Worm (Caenorhabditis elegans) whole organism, early embryonic: ENCODE measurements around the gene cutl-5.
A peak's percentile ranks its signal among the peaks of the same experiment; 100 is the strongest.

Experiments
- B0310.2 ChIP-seq: sonication (generic microtip); optimal IDR thresholded peaks from 2 replicates; lab custom pipeline; 2016; ENCODE audit warnings: mild to moderate bottlenecking, missing genetic modification characterization, missing compliant biosample characterization
- F13C5.2 ChIP-seq: sonication (generic microtip); optimal IDR thresholded peaks from 2 replicates; lab custom pipeline; 2017; ENCODE audit warnings: mild to moderate bottlenecking, missing genetic modification characterization, inconsistent platforms, missing compliant biosample characterization
- aly-1 ChIP-seq: sonication (generic microtip); optimal IDR thresholded peaks from 2 replicates; lab custom pipeline; 2016; ENCODE audit warnings: missing genetic modification characterization, missing compliant biosample characterization
- ama-1 ChIP-seq: fragments of 150-350 bp; optimal IDR thresholded peaks from 2 replicates; lab custom pipeline; 2014
- ceh-13 ChIP-seq: fragments of 200-800 bp; sonication (Bioruptor generic); optimal IDR thresholded peaks from 2 replicates; lab custom pipeline; 2018; ENCODE audit warnings: mild to moderate bottlenecking, missing genetic modification characterization, missing compliant biosample characterization
- ceh-36 ChIP-seq: sonication (generic microtip); optimal IDR thresholded peaks from 2 replicates; lab custom pipeline; 2016; ENCODE audit warnings: missing genetic modification characterization, inconsistent platforms, missing compliant biosample characterization
- ets-7 ChIP-seq: sonication (generic microtip); optimal IDR thresholded peaks from 2 replicates; lab custom pipeline; 2016; ENCODE audit warnings: missing genotype, missing genetic modification characterization, missing compliant biosample characterization
- flt-1 ChIP-seq: fragments of 200-800 bp; sonication (Bioruptor generic); IDR thresholded peaks from 2 replicates; pipeline ENCODE4 v1.3.6; 2022; ENCODE audit warnings: missing genetic modification characterization, missing compliant biosample characterization
- hmbx-1 ChIP-seq: sonication (generic microtip); optimal IDR thresholded peaks from 2 replicates; lab custom pipeline; 2016; ENCODE audit warnings: mild to moderate bottlenecking, missing genetic modification characterization, missing compliant biosample characterization
- hmg-4 ChIP-seq: fragments of 200-800 bp; sonication (Bioruptor generic); optimal IDR thresholded peaks from 2 replicates; lab custom pipeline; 2018; ENCODE audit warnings: mild to moderate bottlenecking, missing genetic modification characterization, missing compliant biosample characterization
- hnd-1 ChIP-seq: sonication (generic microtip); optimal IDR thresholded peaks from 2 replicates; lab custom pipeline; 2016; ENCODE audit warnings: missing genetic modification characterization, missing compliant biosample characterization
- pes-1 ChIP-seq: fragments of 200-800 bp; sonication (Bioruptor generic); IDR thresholded peaks from 2 replicates; pipeline ENCODE4 v1.3.6; 2022; ENCODE audit warnings: missing genetic modification reagents, missing genetic modification characterization, missing compliant biosample characterization
- scrt-1 ChIP-seq: fragments of 200-800 bp; sonication (Bioruptor generic); IDR thresholded peaks from 2 replicates; pipeline ENCODE4 v1.3.6; 2022; ENCODE audit warnings: missing genetic modification characterization, missing compliant biosample characterization
- sea-1 ChIP-seq: fragments of 200-800 bp; sonication (Bioruptor generic); conservative IDR thresholded peaks from 2 replicates; pipeline ENCODE4 v1.3.6; 2022; ENCODE audit warnings: missing genetic modification characterization, missing compliant biosample characterization
- tbx-11 ChIP-seq: fragments of 200-800 bp; sonication (Bioruptor generic); IDR thresholded peaks from 2 replicates; pipeline ENCODE4 v1.3.6; 2022; ENCODE audit warnings: missing genetic modification characterization, missing compliant biosample characterization
- tbx-37 ChIP-seq: fragments of 200-800 bp; sonication (Bioruptor generic); conservative IDR thresholded peaks from 2 replicates; pipeline ENCODE4 v1.3.6; 2022; ENCODE audit warnings: missing genetic modification reagents, missing genetic modification characterization, missing compliant biosample characterization
- tra-4 ChIP-seq: sonication (generic microtip); optimal IDR thresholded peaks from 2 replicates; lab custom pipeline; 2017; ENCODE audit warnings: missing genetic modification characterization, missing compliant biosample characterization

The cutl-5 gene

DNA sequence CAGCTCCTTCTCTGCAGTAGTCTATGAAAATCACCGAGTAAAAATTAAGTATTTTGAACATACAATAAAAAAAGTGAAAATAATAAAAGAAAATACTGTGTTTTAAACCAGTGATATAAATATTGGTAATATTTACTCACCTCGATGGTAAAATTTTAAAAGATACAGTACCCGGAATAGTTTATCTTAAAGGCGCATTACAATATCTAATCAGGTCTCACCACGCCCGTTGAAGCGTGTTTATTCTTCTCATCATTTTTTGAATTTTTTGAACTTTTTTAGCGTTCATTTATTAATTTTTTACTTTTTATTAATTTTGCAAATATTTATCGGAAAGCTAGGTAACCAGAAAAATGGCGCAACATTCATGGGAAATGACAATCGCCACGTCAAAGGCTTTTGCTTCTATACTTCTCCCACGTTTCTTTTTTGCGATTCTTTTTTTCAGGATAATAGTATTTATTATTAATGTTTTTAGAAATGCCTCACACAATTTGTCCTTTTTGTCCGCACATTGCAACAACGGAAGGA is 6.1 kb upstream of the cutl-5 start, which contains the start of gene F10E7.2:
Gene F10E7.2, plus strand, starts transcription at position 481 of the 531 bp plus-strand sequence.
- TF ChIP-seq tbx-37 (GFP tag; lab: Robert Waterston, UW) (no peak), ets-7 (tag; lab: Kevin White, UChicago) (no peak), ceh-36 (tag; lab: Kevin White, UChicago) (no peak), F13C5.2 (tag; lab: Kevin White, UChicago) (no peak), ceh-13 (GFP tag; lab: Kevin White, UChicago) (no peak), scrt-1 (no peak), pes-1 (GFP tag; lab: Robert Waterston, UW) (no peak), aly-1 (tag; lab: Kevin White, UChicago) (no peak), hmbx-1 (tag; lab: Kevin White, UChicago) (no peak), hmg-4 (no peak), tbx-11 (GFP tag; lab: Robert Waterston, UW) (no peak), flt-1 (GFP tag; lab: Robert Waterston, UW) (no peak), tra-4 (no peak), B0310.2 (tag; lab: Kevin White, UChicago) (no peak), hnd-1 (no peak), sea-1 (GFP tag; lab: Robert Waterston, UW) (no peak), ama-1 (no peak)

DNA sequence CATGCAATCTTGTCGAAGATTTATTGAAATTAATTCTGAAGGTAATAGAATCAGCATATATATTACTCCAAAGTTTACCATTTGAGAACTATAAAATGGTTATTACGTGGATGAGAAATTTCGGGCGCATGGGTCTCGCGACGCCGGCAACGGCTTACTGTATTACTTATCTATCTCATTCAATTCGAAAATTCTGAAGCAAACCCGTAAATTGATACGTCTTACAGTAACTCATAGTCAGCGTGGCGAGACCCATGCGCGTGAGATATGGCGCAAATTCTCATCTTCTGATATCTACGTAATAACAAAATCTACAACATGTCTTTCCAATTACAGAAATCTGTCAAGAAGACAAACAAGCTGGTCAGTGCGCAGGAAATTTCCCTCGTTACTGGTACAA is 3.8 kb upstream of the cutl-5 start:
- TF ChIP-seq flt-1 (GFP tag; lab: Robert Waterston, UW) (no peak), F13C5.2 (tag; lab: Kevin White, UChicago) (no peak), sea-1 (GFP tag; lab: Robert Waterston, UW) (no peak), ama-1 (no peak), B0310.2 (tag; lab: Kevin White, UChicago) (no peak)

ce11 chrII:7116350-7116749 is 644 bp upstream of the cutl-5 start, which contains the start of gene spon-1:
spon-1 (plus strand) TSS chrII:7116557.
- TF ChIP-seq F13C5.2 (tag; lab: Kevin White, UChicago) (no peak), sea-1 (GFP tag; lab: Robert Waterston, UW) (no peak), tra-4 (no peak), B0310.2 (tag; lab: Kevin White, UChicago) (no peak), ama-1 (no peak), scrt-1 (no peak), tbx-11 (GFP tag; lab: Robert Waterston, UW) (no peak), ceh-36 (tag; lab: Kevin White, UChicago) (no peak), pes-1 (GFP tag; lab: Robert Waterston, UW) (no peak), aly-1 (tag; lab: Kevin White, UChicago) (no peak), ceh-13 (GFP tag; lab: Kevin White, UChicago) (no peak), flt-1 (GFP tag; lab: Robert Waterston, UW) (no peak), hnd-1 (no peak)

DNA sequence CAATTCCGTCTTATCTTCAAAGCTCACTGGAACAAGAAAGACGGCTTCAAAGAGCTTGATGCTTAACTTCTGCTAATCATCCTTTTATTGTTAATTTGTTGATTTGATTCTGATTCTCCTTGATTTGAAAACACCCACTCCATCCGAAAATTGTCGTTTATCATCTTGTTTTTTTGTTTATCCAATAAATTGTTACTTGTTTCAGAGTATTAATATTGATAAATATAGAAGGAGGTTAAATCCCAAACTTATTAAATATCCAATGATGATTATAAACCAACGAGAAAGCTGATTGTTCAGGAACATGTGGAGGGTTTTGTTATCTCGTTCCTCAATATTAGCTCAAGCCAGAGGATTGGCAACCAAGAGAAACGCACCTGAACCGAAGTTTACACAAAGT is 2.9 kb downstream of the cutl-5 start, which contains the start of gene F10E7.6:
Gene F10E7.6, plus strand, starts transcription at position 301 of the 400 bp plus-strand sequence.
- TF ChIP-seq tra-4: no peak
- TF ChIP-seq tbx-11 (GFP tag; lab: Robert Waterston, UW): no peak
- TF ChIP-seq flt-1 (GFP tag; lab: Robert Waterston, UW): no peak
- no peak for TF ChIP-seq sea-1 (GFP tag; lab: Robert Waterston, UW)
- TF ChIP-seq hmbx-1 (tag; lab: Kevin White, UChicago): no peak
- TF ChIP-seq ceh-36 (tag; lab: Kevin White, UChicago): no peak

- TF ChIP-seq F13C5.2 (tag; lab: Kevin White, UChicago) (peak; percentile 68), hmg-4 (no peak)
These were observed 4.1 kb downstream of the cutl-5 start, which contains the start of gene F10E7.5 for ce11 chrII:7111657-7112049. F10E7.5 (plus strand) TSS chrII:7111978.

ce11 chrII:7111012-7111656 is 4.6 kb downstream of the cutl-5 start:
- TF ChIP-seq scrt-1 (no peak), tra-4 (no peak)

- no peak for TF ChIP-seq aly-1 (tag; lab: Kevin White, UChicago)
- no peak for TF ChIP-seq ama-1
- TF ChIP-seq sea-1 (GFP tag; lab: Robert Waterston, UW): no peak
- TF ChIP-seq F13C5.2 (tag; lab: Kevin White, UChicago): no peak
- TF ChIP-seq ceh-36 (tag; lab: Kevin White, UChicago): no peak
- TF ChIP-seq pes-1 (GFP tag; lab: Robert Waterston, UW): no peak
- no peak for TF ChIP-seq scrt-1
- TF ChIP-seq tbx-37 (GFP tag; lab: Robert Waterston, UW): no peak
- TF ChIP-seq hmbx-1 (tag; lab: Kevin White, UChicago): no peak
- no peak for TF ChIP-seq hmg-4
- TF ChIP-seq hnd-1: no peak
- no peak for TF ChIP-seq ceh-13 (GFP tag; lab: Kevin White, UChicago)
- TF ChIP-seq ets-7 (tag; lab: Kevin White, UChicago): no peak
- no peak for TF ChIP-seq tra-4
- TF ChIP-seq flt-1 (GFP tag; lab: Robert Waterston, UW): no peak
- no peak for TF ChIP-seq tbx-11 (GFP tag; lab: Robert Waterston, UW)
These were observed 5.8 kb downstream of the cutl-5 start, which contains the start of gene F10E7.9 for ce11 chrII:7109956-7110355. F10E7.9 (minus strand) TSS chrII:7110056.

DNA sequence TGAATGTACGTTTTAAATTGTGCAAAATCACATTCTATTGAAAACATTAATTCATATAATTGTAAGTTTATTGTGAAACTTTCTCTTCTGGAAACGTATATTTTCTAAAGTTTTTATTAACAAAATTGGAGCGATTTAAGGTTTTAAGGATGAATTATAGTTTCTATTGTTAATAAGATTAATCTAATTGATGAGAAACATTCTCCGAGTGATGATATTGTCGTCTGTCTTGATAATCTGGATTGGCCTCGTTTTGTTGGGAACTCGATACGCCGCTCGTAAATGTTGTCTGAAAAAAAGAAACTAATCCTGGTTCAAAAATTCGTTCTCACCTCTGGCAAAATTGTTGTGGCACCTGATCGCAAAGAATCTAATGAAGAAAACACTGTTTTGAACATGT is 9.4 kb downstream of the cutl-5 start:
- TF ChIP-seq sea-1 (GFP tag; lab: Robert Waterston, UW): no peak
- TF ChIP-seq flt-1 (GFP tag; lab: Robert Waterston, UW): no peak
- no peak for TF ChIP-seq hmbx-1 (tag; lab: Kevin White, UChicago)
- TF ChIP-seq hmg-4: no peak
- no peak for TF ChIP-seq tbx-37 (GFP tag; lab: Robert Waterston, UW)
- no peak for TF ChIP-seq tbx-11 (GFP tag; lab: Robert Waterston, UW)
- TF ChIP-seq B0310.2 (tag; lab: Kevin White, UChicago): no peak
- TF ChIP-seq scrt-1: no peak
- no peak for TF ChIP-seq tra-4
- no peak for TF ChIP-seq ceh-36 (tag; lab: Kevin White, UChicago)
- TF ChIP-seq ama-1: no peak
- no peak for TF ChIP-seq ceh-13 (GFP tag; lab: Kevin White, UChicago)
- no peak for TF ChIP-seq ets-7 (tag; lab: Kevin White, UChicago)
- no peak for TF ChIP-seq aly-1 (tag; lab: Kevin White, UChicago)
- no peak for TF ChIP-seq F13C5.2 (tag; lab: Kevin White, UChicago)
- no peak for TF ChIP-seq pes-1 (GFP tag; lab: Robert Waterston, UW)
- TF ChIP-seq hnd-1: no peak
